Fruit fly (Drosophila melanogaster) whole organism, embryonic: ENCODE results near the gene CG13144.

Experiments
- CG10274 ChIP-seq: fragments of 200-800 bp; sonication (Bioruptor generic); optimal IDR thresholded peaks from 3 replicates; lab custom pipeline; 2017; ENCODE audit warnings: missing biosample characterization, mild to moderate bottlenecking, missing genetic modification characterization
- CG11085 ChIP-seq: fragments of 200-800 bp; sonication (Bioruptor generic); IDR thresholded peaks from 2 replicates; pipeline ENCODE4 v1.3.6; 2022; ENCODE audit warnings: missing biosample characterization, missing genetic modification characterization
- CG11696 ChIP-seq: fragments of 200-800 bp; sonication (Bioruptor generic); IDR thresholded peaks from 2 replicates; pipeline ENCODE4 v1.3.6; 2022; ENCODE audit warnings: missing biosample characterization, missing genetic modification characterization
- CG13123 ChIP-seq: fragments of 200-800 bp; sonication (Bioruptor generic); optimal IDR thresholded peaks from 2 replicates; lab custom pipeline; 2016; ENCODE audit warnings: missing biosample characterization, missing genetic modification characterization
- CG13894 ChIP-seq: fragments of 200-800 bp; sonication (Bioruptor generic); optimal IDR thresholded peaks from 3 replicates; lab custom pipeline; 2018; ENCODE audit warnings: missing biosample characterization, mild to moderate bottlenecking, missing genetic modification characterization, moderate library complexity
- CG15269 ChIP-seq: fragments of 200-800 bp; sonication (Bioruptor generic); optimal IDR thresholded peaks from 2 replicates; lab custom pipeline; 2018; ENCODE audit warnings: missing biosample characterization, mild to moderate bottlenecking, missing genetic modification characterization, moderate library complexity
- CG1602 ChIP-seq: fragments of 200-800 bp; sonication (Bioruptor generic); optimal IDR thresholded peaks from 3 replicates; lab custom pipeline; 2016; ENCODE audit warnings: missing biosample characterization, missing genetic modification characterization
- CG18262 ChIP-seq: fragments of 200-800 bp; optimal IDR thresholded peaks from 3 replicates; lab custom pipeline; 2019; ENCODE audit warnings: missing biosample characterization, mild to moderate bottlenecking, missing genetic modification characterization, moderate library complexity
- CG30020 ChIP-seq: fragments of 200-800 bp; optimal IDR thresholded peaks from 2 replicates; lab custom pipeline; 2019; ENCODE audit warnings: missing biosample characterization, mild to moderate bottlenecking, missing genetic modification characterization, moderate library complexity
- CG3065 ChIP-seq: fragments of 200-800 bp; sonication (Bioruptor generic); optimal IDR thresholded peaks from 2 replicates; lab custom pipeline; 2016; ENCODE audit warnings: missing biosample characterization, missing genetic modification characterization
- CG31388 ChIP-seq: fragments of 200-800 bp; sonication (Bioruptor generic); optimal IDR thresholded peaks from 2 replicates; lab custom pipeline; 2016; ENCODE audit warnings: missing biosample characterization, missing genetic modification characterization
- CG3163 ChIP-seq: fragments of 200-800 bp; sonication (Bioruptor generic); optimal IDR thresholded peaks from 3 replicates; lab custom pipeline; 2016; ENCODE audit warnings: missing biosample characterization, missing genetic modification characterization
- CG3281 ChIP-seq: fragments of 200-800 bp; sonication (Bioruptor generic); optimal IDR thresholded peaks from 3 replicates; lab custom pipeline; 2017; ENCODE audit warnings: missing biosample characterization, mild to moderate bottlenecking, missing genetic modification characterization
- CG5180 ChIP-seq: fragments of 200-800 bp; sonication (Bioruptor generic); optimal IDR thresholded peaks from 3 replicates; lab custom pipeline; 2017; ENCODE audit warnings: missing biosample characterization, missing genetic modification characterization, mild to moderate bottlenecking, moderate library complexity, missing genetic modification reagents
- CG9876 ChIP-seq: fragments of 200-800 bp; sonication (Bioruptor generic); optimal IDR thresholded peaks from 2 replicates; lab custom pipeline; 2016; ENCODE audit warnings: missing biosample characterization, missing genetic modification characterization
- D ChIP-seq, 2 experiments: fragments of 200-800 bp in 1 of 2; fragments of >200 bp in 1 of 2; sonication (Bioruptor generic) in 1 of 2; optimal IDR thresholded peaks; 2 replicates in 1 of 2; 3 replicates in 1 of 2; lab custom pipeline; 2017; ENCODE audit warnings: mild to moderate bottlenecking in 1 of 2, missing biosample characterization in 1 of 2, missing genetic modification characterization in 1 of 2, missing genetic modification reagents in 1 of 2
- Dbx ChIP-seq: fragments of 200-800 bp; sonication (Bioruptor generic); IDR thresholded peaks from 3 replicates; pipeline ENCODE4 v1.3.6; 2022; ENCODE audit warnings: missing biosample characterization, missing genetic modification characterization
- Dip2 ChIP-seq: fragments of 200-800 bp; sonication (Bioruptor generic); IDR thresholded peaks from 2 replicates; pipeline ENCODE4 v1.3.6; 2022; ENCODE audit warnings: missing biosample characterization, missing genetic modification characterization
- Dll ChIP-seq: fragments of 200-800 bp; sonication (Bioruptor generic); IDR thresholded peaks from 4 replicates; pipeline ENCODE4 v1.3.6; 2022; ENCODE audit warnings: missing biosample characterization, missing genetic modification characterization; ENCODE audit not compliant: partially characterized antibody
- Doc3 ChIP-seq: fragments of 200-800 bp; sonication (Bioruptor generic); IDR thresholded peaks from 3 replicates; pipeline ENCODE4 v1.3.6; 2022; ENCODE audit warnings: missing biosample characterization, missing genetic modification characterization; ENCODE audit not compliant: partially characterized antibody
- Dref ChIP-seq: fragments of 200-800 bp; sonication (Bioruptor generic); IDR thresholded peaks from 2 replicates; pipeline ENCODE4 v1.3.6; 2022; ENCODE audit warnings: missing biosample characterization, missing genetic modification characterization
- GATAe ChIP-seq: fragments of 200-800 bp; sonication (Bioruptor generic); conservative IDR thresholded peaks from 2 replicates; pipeline ENCODE4 v1.3.6; 2022; ENCODE audit warnings: missing biosample characterization, missing genetic modification characterization
- HLH3B ChIP-seq: fragments of 200-800 bp; sonication (Bioruptor generic); IDR thresholded peaks from 2 replicates; pipeline ENCODE4 v1.3.6; 2022; ENCODE audit warnings: missing biosample characterization, missing genetic modification characterization
- Hey ChIP-seq: fragments of 200-800 bp; sonication (Bioruptor generic); optimal IDR thresholded peaks from 3 replicates; lab custom pipeline; 2018; ENCODE audit warnings: missing biosample characterization, mild to moderate bottlenecking, missing genetic modification characterization
- Nf-YA ChIP-seq: fragments of 200-800 bp; sonication (Bioruptor generic); IDR thresholded peaks from 2 replicates; pipeline ENCODE4 v1.3.6; 2022; ENCODE audit warnings: missing biosample characterization, missing genetic modification characterization
- Opbp ChIP-seq: fragments of 200-800 bp; sonication (Bioruptor generic); IDR thresholded peaks from 3 replicates; pipeline ENCODE4 v1.3.6; 2022; ENCODE audit warnings: missing biosample characterization, missing genetic modification characterization; ENCODE audit not compliant: partially characterized antibody
- Rx ChIP-seq: fragments of 200-800 bp; sonication (Bioruptor generic); IDR thresholded peaks from 2 replicates; pipeline ENCODE4 v1.3.6; 2022; ENCODE audit warnings: missing biosample characterization, missing genetic modification characterization
- Side ChIP-seq: fragments of 200-800 bp; sonication (Bioruptor generic); optimal IDR thresholded peaks from 2 replicates; lab custom pipeline; 2016; ENCODE audit warnings: missing biosample characterization, missing genetic modification characterization
- Six4 ChIP-seq: fragments of 200-800 bp; sonication (Bioruptor generic); optimal IDR thresholded peaks from 2 replicates; lab custom pipeline; 2016; ENCODE audit warnings: missing biosample characterization, missing genetic modification characterization
- Sox102F ChIP-seq: fragments of 200-800 bp; sonication (Bioruptor generic); optimal IDR thresholded peaks from 2 replicates; lab custom pipeline; 2018; ENCODE audit warnings: missing biosample characterization, mild to moderate bottlenecking, missing genetic modification characterization, moderate library complexity
- ara ChIP-seq: fragments of 200-800 bp; sonication (Bioruptor generic); IDR thresholded peaks from 2 replicates; pipeline ENCODE4 v1.3.6; 2022; ENCODE audit warnings: missing biosample characterization, missing genetic modification characterization
- bbx ChIP-seq: fragments of 200-800 bp; sonication (Bioruptor generic); IDR thresholded peaks from 2 replicates; pipeline ENCODE4 v1.3.6; 2022; ENCODE audit warnings: missing biosample characterization, missing genetic modification characterization; ENCODE audit not compliant: partially characterized antibody
- cas ChIP-seq: fragments of 200-800 bp; sonication (Bioruptor generic); IDR thresholded peaks from 2 replicates; pipeline ENCODE4 v1.3.6; 2022; ENCODE audit warnings: missing biosample characterization, missing genetic modification characterization
- dpn ChIP-seq, 2 experiments: fragments of 200-800 bp; sonication (Bioruptor generic); optimal IDR thresholded peaks; 3 replicates each; lab custom pipeline; 2016; ENCODE audit warnings: missing biosample characterization in 2 of 2, missing genetic modification characterization in 2 of 2
- exex ChIP-seq: fragments of 200-800 bp; sonication (Bioruptor generic); optimal IDR thresholded peaks from 4 replicates; lab custom pipeline; 2018; ENCODE audit warnings: missing biosample characterization, mild to moderate bottlenecking, missing genetic modification characterization, moderate library complexity
- gce ChIP-seq: fragments of 200-800 bp; sonication (Bioruptor generic); IDR thresholded peaks from 3 replicates; pipeline ENCODE4 v1.3.6; 2022; ENCODE audit warnings: missing biosample characterization, missing genetic modification characterization
- kah ChIP-seq: fragments of 200-800 bp; sonication (Bioruptor generic); optimal IDR thresholded peaks from 2 replicates; lab custom pipeline; 2018; ENCODE audit warnings: missing biosample characterization, mild to moderate bottlenecking, missing genetic modification characterization
- nmo ChIP-seq: fragments of 200-800 bp; sonication (Bioruptor generic); optimal IDR thresholded peaks from 2 replicates; lab custom pipeline; 2018; ENCODE audit warnings: missing biosample characterization, mild to moderate bottlenecking, missing genetic modification characterization, moderate library complexity
- odd ChIP-seq: fragments of 200-800 bp; sonication (Bioruptor generic); optimal IDR thresholded peaks from 2 replicates; lab custom pipeline; 2017; ENCODE audit warnings: missing biosample characterization, mild to moderate bottlenecking, missing genetic modification characterization
- p53 ChIP-seq: fragments of 200-800 bp; sonication (Bioruptor generic); optimal IDR thresholded peaks from 2 replicates; lab custom pipeline; 2016; ENCODE audit warnings: missing biosample characterization, missing genetic modification characterization
- pan ChIP-seq, 4 experiments: fragments of >200 bp in 3 of 4; fragments of 200-800 bp in 1 of 4; sonication (Bioruptor generic) in 1 of 4; optimal IDR thresholded peaks in 3 of 4; IDR thresholded peaks in 1 of 4; 2 replicates each; pipeline versions ENCODE4 v1.3.6 to Lab custom; 2017 to 2022; ENCODE audit warnings: missing biosample characterization in 2 of 4, missing genetic modification characterization in 2 of 4, mixed read lengths in 1 of 4
- phol ChIP-seq: fragments of 200-800 bp; sonication (Bioruptor generic); optimal IDR thresholded peaks from 3 replicates; lab custom pipeline; 2018; ENCODE audit warnings: missing biosample characterization, mild to moderate bottlenecking, missing genetic modification characterization, moderate library complexity
- psq ChIP-seq: fragments of 200-800 bp; sonication (Bioruptor generic); optimal IDR thresholded peaks from 2 replicates; lab custom pipeline; 2017; ENCODE audit warnings: missing biosample characterization, missing genetic modification characterization
- pzg ChIP-seq: fragments of 200-800 bp; sonication (Bioruptor generic); optimal IDR thresholded peaks from 3 replicates; lab custom pipeline; 2018; ENCODE audit warnings: missing biosample characterization, mild to moderate bottlenecking, missing genetic modification characterization, moderate library complexity
- sima ChIP-seq: fragments of 200-800 bp; sonication (Bioruptor generic); optimal IDR thresholded peaks from 2 replicates; lab custom pipeline; 2016; ENCODE audit warnings: missing biosample characterization, missing genetic modification characterization
- sob ChIP-seq: fragments of 200-800 bp; sonication (Bioruptor generic); IDR thresholded peaks from 2 replicates; pipeline ENCODE4 v1.3.6; 2022; ENCODE audit warnings: missing biosample characterization, missing genetic modification characterization
- tll ChIP-seq, 2 experiments: fragments of 200-800 bp in 1 of 2; fragments of >200 bp in 1 of 2; sonication (Bioruptor generic) in 1 of 2; optimal IDR thresholded peaks; 2 replicates each; lab custom pipeline; 2017 to 2019; ENCODE audit warnings: missing biosample characterization in 2 of 2, missing genetic modification characterization in 2 of 2, mild to moderate bottlenecking in 1 of 2, moderate library complexity in 1 of 2
- tna ChIP-seq: fragments of 200-800 bp; sonication (Bioruptor generic); IDR thresholded peaks from 2 replicates; pipeline ENCODE4 v1.3.6; 2022; ENCODE audit warnings: missing biosample characterization, missing genetic modification characterization; ENCODE audit not compliant: partially characterized antibody
- tup ChIP-seq: fragments of 200-800 bp; sonication (Bioruptor generic); optimal IDR thresholded peaks from 2 replicates; lab custom pipeline; 2016; ENCODE audit warnings: missing biosample characterization, mild to moderate bottlenecking, missing genetic modification characterization, moderate library complexity
- z ChIP-seq: fragments of 200-800 bp; sonication (Bioruptor generic); IDR thresholded peaks from 3 replicates; pipeline ENCODE4 v1.3.6; 2022; ENCODE audit warnings: missing biosample characterization, missing genetic modification characterization

CG13144 gene

dm6 chr2L:10483073-10483472, 8.2 kb downstream of the CG13144 start, which contains the start of gene Grip75 (continued):
- peak; percentile 57; the same call in 2 of the 3 replicates for TF ChIP-seq Opbp (GFP tag; lab: Robert Waterston, UW)
- TF ChIP-seq psq (GFP tag; lab: Kevin White, UChicago): no peak
- TF ChIP-seq CG11696 (GFP tag; lab: Robert Waterston, UW): no peak
- no peak for TF ChIP-seq tna (GFP tag; lab: Robert Waterston, UW)
- no peak for TF ChIP-seq cas (GFP tag; lab: Robert Waterston, UW)
- TF ChIP-seq sima (GFP tag; lab: Kevin White, UChicago): no peak
- no peak for TF ChIP-seq CG3281 (GFP tag; lab: Kevin White, UChicago)
- TF ChIP-seq sob (GFP tag; lab: Robert Waterston, UW): no peak
- no peak for TF ChIP-seq kah
- TF ChIP-seq dpn (GFP tag; optimal IDR thresholded peaks at IDR 0.05; lab: Kevin White, UChicago): no peak
- TF ChIP-seq odd (GFP tag; lab: Kevin White, UChicago): no peak
- no peak for TF ChIP-seq z (GFP tag; lab: Robert Waterston, UW)
- TF ChIP-seq CG5180 (GFP tag; lab: Kevin White, UChicago): no peak
- no peak for TF ChIP-seq nmo (GFP tag; lab: Kevin White, UChicago)
- TF ChIP-seq pzg (GFP tag; lab: Kevin White, UChicago): peak; percentile 57
- no peak for TF ChIP-seq CG18262 (tag; lab: Kevin White, UChicago)
- peak; percentile 62 for TF ChIP-seq bbx (GFP tag; lab: Robert Waterston, UW)
- no peak for TF ChIP-seq CG9876 (GFP tag; lab: Kevin White, UChicago)
- no peak for TF ChIP-seq phol (tag; lab: Kevin White, UChicago)
- no peak for TF ChIP-seq Dbx (GFP tag; lab: Robert Waterston, UW)
- TF ChIP-seq tup (GFP tag; lab: Kevin White, UChicago): no peak
- no peak for TF ChIP-seq Side (GFP tag; lab: Kevin White, UChicago)
- no peak for TF ChIP-seq tll (GFP tag; optimal IDR thresholded peaks at IDR 0.05; lab: Kevin White, UChicago)
- no peak for TF ChIP-seq Hey (tag; lab: Kevin White, UChicago)
- no peak for TF ChIP-seq HLH3B (GFP tag; lab: Robert Waterston, UW)
- no peak for TF ChIP-seq CG10274 (GFP tag; lab: Kevin White, UChicago)
- no peak for TF ChIP-seq CG11085 (GFP tag; lab: Robert Waterston, UW)
- TF ChIP-seq CG3163 (GFP tag; lab: Kevin White, UChicago): no peak
- TF ChIP-seq CG13123 (GFP tag; lab: Kevin White, UChicago): no peak
- peak; percentile 21 for TF ChIP-seq CG30020
- no peak for TF ChIP-seq p53
- TF ChIP-seq Dll (GFP tag; lab: Robert Waterston, UW): peak; percentile 63; the same call in 3 of the 4 replicates
- no peak for TF ChIP-seq CG15269
- peak; percentile 29; the same call in 1 of the 3 replicates for TF ChIP-seq Doc3 (GFP tag; lab: Robert Waterston, UW)
- no peak for TF ChIP-seq CG31388 (GFP tag; lab: Kevin White, UChicago)
- no peak for TF ChIP-seq Nf-YA (GFP tag; lab: Robert Waterston, UW)
- no peak for TF ChIP-seq exex (tag; lab: Kevin White, UChicago)
- peak; percentile 81 for TF ChIP-seq Dref
- no peak for TF ChIP-seq D (optimal IDR thresholded peaks at IDR 0.05; lab: Kevin White, UChicago)
- TF ChIP-seq D (GFP tag; optimal IDR thresholded peaks at IDR 0.05; lab: Kevin White, UChicago): no peak
- no peak for TF ChIP-seq CG3065 (GFP tag; lab: Kevin White, UChicago)
- TF ChIP-seq pan (optimal IDR thresholded peaks at IDR 0.05; lab: Kevin White, UChicago): no peak
- TF ChIP-seq pan (GFP tag; optimal IDR thresholded peaks at IDR 0.05 in 1 of 2, IDR thresholded peaks at IDR 0.05 in 1 of 2): no peak
- no peak for TF ChIP-seq CG13894
- no peak for TF ChIP-seq Six4 (GFP tag; lab: Kevin White, UChicago)
- TF ChIP-seq Rx (GFP tag; lab: Robert Waterston, UW): no peak
- TF ChIP-seq gce: no peak
- no peak for TF ChIP-seq GATAe (GFP tag; lab: Robert Waterston, UW)
- no peak for TF ChIP-seq ara (GFP tag; lab: Robert Waterston, UW)
- no peak for TF ChIP-seq Sox102F (GFP tag; lab: Kevin White, UChicago)
- no peak for TF ChIP-seq CG1602 (GFP tag; lab: Kevin White, UChicago)
- no peak for TF ChIP-seq Dip2 (GFP tag; lab: Robert Waterston, UW)
